Worm (Caenorhabditis elegans): ENCODE data around the gene R08C7.5.

R08C7.5 gene

ce11 chrIV:4410526-4410925, 19.5 kb upstream of the R08C7.5 start:
- TF ChIP-seq tab-1 (GFP tag; IDR thresholded peaks at IDR 0.05): no peak
- TF ChIP-seq ztf-23 (GFP tag; IDR thresholded peaks at IDR 0.05): no peak
- no peak for TF ChIP-seq flt-1 (GFP tag; IDR thresholded peaks at IDR 0.05)
- no peak for TF ChIP-seq klf-2 (GFP tag; conservative IDR thresholded peaks at IDR 0.05)
- no peak for TF ChIP-seq med-1 (GFP tag; optimal IDR thresholded peaks at IDR 0.05; ENCODE audit: insufficient read depth)
- no peak for TF ChIP-seq ztf-29 (GFP tag; IDR thresholded peaks at IDR 0.05)
- TF ChIP-seq T22C8.4 (GFP tag; IDR thresholded peaks at IDR 0.05): no peak
- TF ChIP-seq ref-1 (GFP tag; conservative IDR thresholded peaks at IDR 0.05): no peak
- no peak for TF ChIP-seq cog-1 (tag; optimal IDR thresholded peaks at IDR 0.05)

- TF ChIP-seq flt-1 (GFP tag; IDR thresholded peaks at IDR 0.05): no peak
- TF ChIP-seq klf-2 (GFP tag; conservative IDR thresholded peaks at IDR 0.05): no peak
- TF ChIP-seq cog-1 (tag; optimal IDR thresholded peaks at IDR 0.05): no peak
- no peak for TF ChIP-seq ztf-29 (GFP tag; IDR thresholded peaks at IDR 0.05)
- no peak for TF ChIP-seq ztf-23 (GFP tag; IDR thresholded peaks at IDR 0.05)
- TF ChIP-seq T22C8.4 (GFP tag; IDR thresholded peaks at IDR 0.05): no peak
- no peak for TF ChIP-seq med-1 (GFP tag; optimal IDR thresholded peaks at IDR 0.05; ENCODE audit: insufficient read depth)
Observed at ce11 chrIV:4411311-4411947, 18.6 kb upstream of the R08C7.5 start.

ce11 chrIV:4411948-4412335, 18.1 kb upstream of the R08C7.5 start:
- TF ChIP-seq cog-1 (tag; optimal IDR thresholded peaks at IDR 0.05) (no peak), klf-2 (GFP tag; conservative IDR thresholded peaks at IDR 0.05) (no peak), ref-1 (GFP tag; conservative IDR thresholded peaks at IDR 0.05) (no peak), tab-1 (GFP tag; IDR thresholded peaks at IDR 0.05) (no peak), T22C8.4 (GFP tag; IDR thresholded peaks at IDR 0.05) (no peak), ztf-23 (GFP tag; IDR thresholded peaks at IDR 0.05) (no peak), ztf-29 (GFP tag; IDR thresholded peaks at IDR 0.05) (no peak), med-1 (GFP tag; optimal IDR thresholded peaks at IDR 0.05; ENCODE audit: insufficient read depth) (no peak), flt-1 (GFP tag; IDR thresholded peaks at IDR 0.05) (no peak)

- TF ChIP-seq med-1 (GFP tag; optimal IDR thresholded peaks at IDR 0.05; ENCODE audit: insufficient read depth): no peak
- TF ChIP-seq ref-1 (GFP tag; conservative IDR thresholded peaks at IDR 0.05): no peak
- TF ChIP-seq cog-1 (tag; optimal IDR thresholded peaks at IDR 0.05): no peak
- no peak for TF ChIP-seq ztf-23 (GFP tag; IDR thresholded peaks at IDR 0.05)
- no peak for TF ChIP-seq tab-1 (GFP tag; IDR thresholded peaks at IDR 0.05)
- TF ChIP-seq klf-2 (GFP tag; conservative IDR thresholded peaks at IDR 0.05): no peak
- TF ChIP-seq ztf-29 (GFP tag; IDR thresholded peaks at IDR 0.05): no peak
- no peak for TF ChIP-seq T22C8.4 (GFP tag; IDR thresholded peaks at IDR 0.05)
- TF ChIP-seq flt-1 (GFP tag; IDR thresholded peaks at IDR 0.05): no peak
Observed at ce11 chrIV:4413114-4413513, 16.9 kb upstream of the R08C7.5 start.

ce11 chrIV:4422029-4422428, 8.0 kb upstream of the R08C7.5 start, which contains the start of gene clec-175:
Gene clec-175 (plus strand): TSS chrIV:4422329.
- TF ChIP-seq ztf-23 (GFP tag; IDR thresholded peaks at IDR 0.05): no peak
- TF ChIP-seq ztf-29 (GFP tag; IDR thresholded peaks at IDR 0.05): no peak
- no peak for TF ChIP-seq flt-1 (GFP tag; IDR thresholded peaks at IDR 0.05)
- no peak for TF ChIP-seq T22C8.4 (GFP tag; IDR thresholded peaks at IDR 0.05)
- TF ChIP-seq tab-1 (GFP tag; IDR thresholded peaks at IDR 0.05): no peak
- TF ChIP-seq klf-2 (GFP tag; conservative IDR thresholded peaks at IDR 0.05): no peak
- no peak for TF ChIP-seq ref-1 (GFP tag; conservative IDR thresholded peaks at IDR 0.05)
- TF ChIP-seq cog-1 (tag; optimal IDR thresholded peaks at IDR 0.05): no peak
- TF ChIP-seq med-1 (GFP tag; optimal IDR thresholded peaks at IDR 0.05; ENCODE audit: insufficient read depth): no peak

ce11 chrIV:4423026-4423425, 7.0 kb upstream of the R08C7.5 start:
- no peak for TF ChIP-seq T22C8.4 (GFP tag; IDR thresholded peaks at IDR 0.05)
- TF ChIP-seq klf-2 (GFP tag; conservative IDR thresholded peaks at IDR 0.05): no peak
- no peak for TF ChIP-seq ztf-29 (GFP tag; IDR thresholded peaks at IDR 0.05)
- no peak for TF ChIP-seq ztf-23 (GFP tag; IDR thresholded peaks at IDR 0.05)
- TF ChIP-seq med-1 (GFP tag; optimal IDR thresholded peaks at IDR 0.05; ENCODE audit: insufficient read depth): no peak
- TF ChIP-seq flt-1 (GFP tag; IDR thresholded peaks at IDR 0.05): no peak
- no peak for TF ChIP-seq cog-1 (tag; optimal IDR thresholded peaks at IDR 0.05)
- no peak for TF ChIP-seq tab-1 (GFP tag; IDR thresholded peaks at IDR 0.05)
- TF ChIP-seq ref-1 (GFP tag; conservative IDR thresholded peaks at IDR 0.05): no peak

ce11 chrIV:4423885-4424284, 6.1 kb upstream of the R08C7.5 start:
- TF ChIP-seq cog-1 (tag; optimal IDR thresholded peaks at IDR 0.05): no peak
- TF ChIP-seq ztf-23 (GFP tag; IDR thresholded peaks at IDR 0.05): no peak

ce11 chrIV:4434441-4435084, 4.5 kb downstream of the R08C7.5 start, which contains the start of the genes R08C7.8 and R08C7.4:
Gene R08C7.8 (minus strand): TSS chrIV:4434541.
Gene R08C7.4 (plus strand): TSS chrIV:4435034.
- TF ChIP-seq klf-2 (GFP tag; conservative IDR thresholded peaks at IDR 0.05): no peak
- TF ChIP-seq T22C8.4 (GFP tag; IDR thresholded peaks at IDR 0.05): no peak
- no peak for TF ChIP-seq flt-1 (GFP tag; IDR thresholded peaks at IDR 0.05)
- TF ChIP-seq ref-1 (GFP tag; conservative IDR thresholded peaks at IDR 0.05): no peak
- TF ChIP-seq tab-1 (GFP tag; IDR thresholded peaks at IDR 0.05): no peak
- TF ChIP-seq ztf-29 (GFP tag; IDR thresholded peaks at IDR 0.05): no peak
- no peak for TF ChIP-seq med-1 (GFP tag; optimal IDR thresholded peaks at IDR 0.05; ENCODE audit: insufficient read depth)

- TF ChIP-seq ztf-23 (GFP tag; IDR thresholded peaks at IDR 0.05) (no peak), klf-2 (GFP tag; conservative IDR thresholded peaks at IDR 0.05) (no peak), flt-1 (GFP tag; IDR thresholded peaks at IDR 0.05) (no peak)
Observed at ce11 chrIV:4437825-4438224, 7.8 kb downstream of the R08C7.5 start.

- no peak for TF ChIP-seq tab-1 (GFP tag; IDR thresholded peaks at IDR 0.05)
- TF ChIP-seq ztf-29 (GFP tag; IDR thresholded peaks at IDR 0.05): no peak
- TF ChIP-seq T22C8.4 (GFP tag; IDR thresholded peaks at IDR 0.05): no peak
- TF ChIP-seq ztf-23 (GFP tag; IDR thresholded peaks at IDR 0.05): no peak
Observed at ce11 chrIV:4439190-4439589, 9.2 kb downstream of the R08C7.5 start, which contains the start of gene fbxb-74. Gene fbxb-74 (minus strand): TSS chrIV:4439290.
